Worm (Caenorhabditis elegans): ENCODE data around the gene Y82E9BR.6.

- no peak for TF ChIP-seq klf-2 (GFP tag; conservative IDR thresholded peaks at IDR 0.05)
- TF ChIP-seq tab-1 (GFP tag; IDR thresholded peaks at IDR 0.05): no peak
These were observed 33.5 kb upstream of the Y82E9BR.6 start, which contains the start of gene Y82E9BL.5 for ce11 chrIII:1347539-1347938.

All from whole organism, midembryonic.